Worm (Caenorhabditis elegans) whole organism, L1 larva: ENCODE measurements around the gene prx-12.

Experiments used
- C16A3.4 ChIP-seq: fragments of 150-350 bp; optimal IDR thresholded peaks from 2 replicates; lab custom pipeline; 2014; ENCODE audit warnings: missing biosample characterization, missing genetic modification characterization
- F16B12.6 ChIP-seq: fragments of 150-350 bp; optimal IDR thresholded peaks from 2 replicates; lab custom pipeline; 2014; ENCODE audit warnings: missing biosample characterization, missing genetic modification characterization
- aha-1 ChIP-seq: fragments of 150-350 bp; optimal IDR thresholded peaks from 2 replicates; lab custom pipeline; 2014; ENCODE audit warnings: missing biosample characterization, missing genetic modification characterization
- alr-1 ChIP-seq: fragments of 200-800 bp; sonication (Bioruptor generic); optimal IDR thresholded peaks from 2 replicates; lab custom pipeline; 2018; ENCODE audit warnings: borderline replicate concordance, mild to moderate bottlenecking, missing genetic modification characterization, missing compliant biosample characterization
- ceh-63 ChIP-seq: fragments of 200-800 bp; sonication (Bioruptor generic); optimal IDR thresholded peaks from 2 replicates; lab custom pipeline; 2018; ENCODE audit warnings: mild to moderate bottlenecking, missing genetic modification characterization, missing compliant biosample characterization
- ceh-82 ChIP-seq, 3 experiments: fragments of 150-350 bp in 1 of 3; sonication (generic microtip) in 2 of 3; optimal IDR thresholded peaks; 2 replicates each; lab custom pipeline; 2014 to 2017; ENCODE audit warnings: missing biosample characterization in 3 of 3, missing genetic modification characterization in 3 of 3
- dsc-1 ChIP-seq: sonication (generic microtip); optimal IDR thresholded peaks from 2 replicates; lab custom pipeline; 2016; ENCODE audit warnings: mild to moderate bottlenecking, missing genetic modification characterization, missing compliant biosample characterization
- efl-1 ChIP-seq, 4 experiments: fragments of 150-350 bp; optimal IDR thresholded peaks in 3 of 4; peaks in 1 of 4; 1 replicate in 1 of 4; 2 replicates in 3 of 4; lab custom pipeline; 2014; ENCODE audit warnings: missing biosample characterization in 2 of 4, missing genetic modification characterization in 2 of 4, missing genetic modification reagents in 2 of 4
- egl-13 ChIP-seq: sonication (generic microtip); optimal IDR thresholded peaks from 2 replicates; lab custom pipeline; 2016; ENCODE audit warnings: missing genotype, missing genetic modification reagents, missing genetic modification characterization, missing compliant biosample characterization
- elt-2 ChIP-seq: sonication (generic microtip); optimal IDR thresholded peaks from 2 replicates; lab custom pipeline; 2016; ENCODE audit warnings: missing genetic modification characterization, mild to moderate bottlenecking, inconsistent platforms, missing compliant biosample characterization, missing genetic modification reagents
- elt-3 ChIP-seq, 6 experiments: fragments of 150-350 bp in 1 of 6; sonication (generic microtip); optimal IDR thresholded peaks; 2 replicates each; lab custom pipeline; 2017 to 2018; ENCODE audit warnings: missing biosample characterization in 6 of 6, missing genetic modification characterization in 6 of 6, inconsistent platforms in 1 of 6
- ets-5 ChIP-seq: fragments of 200-800 bp; sonication (Bioruptor generic); IDR thresholded peaks from 2 replicates; pipeline ENCODE4 v1.3.6; 2022; ENCODE audit warnings: missing genetic modification characterization, missing compliant biosample characterization
- fkh-4 ChIP-seq: sonication (generic microtip); optimal IDR thresholded peaks from 2 replicates; lab custom pipeline; 2016; ENCODE audit warnings: missing compliant biosample characterization, missing genetic modification characterization, borderline replicate concordance
- fkh-8 ChIP-seq: sonication (generic microtip); optimal IDR thresholded peaks from 2 replicates; lab custom pipeline; 2016; ENCODE audit warnings: mild to moderate bottlenecking, missing genetic modification characterization, missing compliant biosample characterization
- grh-1 ChIP-seq: fragments of 200-800 bp; sonication (Bioruptor generic); IDR thresholded peaks from 2 replicates; pipeline ENCODE4 v1.3.6; 2022; ENCODE audit warnings: missing genetic modification reagents, missing genetic modification characterization, missing compliant biosample characterization
- hpl-2 ChIP-seq: fragments of 150-350 bp; optimal IDR thresholded peaks from 2 replicates; lab custom pipeline; 2014; ENCODE audit warnings: missing biosample characterization, missing genetic modification reagents, missing genetic modification characterization
- irx-1 ChIP-seq: sonication (generic microtip); optimal IDR thresholded peaks from 2 replicates; lab custom pipeline; 2016; ENCODE audit warnings: missing genetic modification characterization, missing compliant biosample characterization
- lin-15B ChIP-seq: fragments of 150-350 bp; sonication (generic microtip); optimal IDR thresholded peaks from 3 replicates; lab custom pipeline; 2014; ENCODE audit warnings: missing biosample characterization, missing genetic modification characterization
- lin-35 ChIP-seq, 2 experiments: fragments of 150-350 bp; optimal IDR thresholded peaks; 2 replicates each; lab custom pipeline; 2014; ENCODE audit warnings: missing biosample characterization in 2 of 2, missing genetic modification characterization in 2 of 2, missing genetic modification reagents in 2 of 2
- lin-39 ChIP-seq: fragments of 150-350 bp; optimal IDR thresholded peaks from 2 replicates; lab custom pipeline; 2014; ENCODE audit warnings: missing biosample characterization, missing genetic modification reagents, missing genetic modification characterization
- lir-3 ChIP-seq: sonication (generic microtip); optimal IDR thresholded peaks from 2 replicates; lab custom pipeline; 2016; ENCODE audit warnings: mild to moderate bottlenecking, missing genetic modification characterization, moderate library complexity, missing compliant biosample characterization; ENCODE audit not compliant: poor library complexity
- lsy-2 ChIP-seq, 2 experiments: fragments of 150-350 bp; optimal IDR thresholded peaks; 2 replicates each; lab custom pipeline; 2014; ENCODE audit warnings: missing biosample characterization in 2 of 2, missing genetic modification characterization in 2 of 2
- mdl-1 ChIP-seq, 2 experiments: fragments of 150-350 bp; optimal IDR thresholded peaks; 2 replicates each; lab custom pipeline; 2014 to 2017; ENCODE audit warnings: missing biosample characterization in 2 of 2, missing genetic modification characterization in 2 of 2, inconsistent platforms in 1 of 2
- mef-2 ChIP-seq: fragments of 150-350 bp; optimal IDR thresholded peaks from 2 replicates; lab custom pipeline; 2014; ENCODE audit warnings: missing biosample characterization, missing genetic modification characterization
- mep-1 ChIP-seq: fragments of 150-350 bp; optimal IDR thresholded peaks from 2 replicates; lab custom pipeline; 2014; ENCODE audit warnings: missing biosample characterization, missing genetic modification characterization
- nhr-19 ChIP-seq: fragments of 200-800 bp; sonication (Bioruptor generic); conservative IDR thresholded peaks from 2 replicates; pipeline ENCODE4 v1.3.6; 2022; ENCODE audit warnings: missing genetic modification characterization, missing compliant biosample characterization
- nhr-20 ChIP-seq: sonication (generic microtip); optimal IDR thresholded peaks from 2 replicates; lab custom pipeline; 2016; ENCODE audit warnings: mild to moderate bottlenecking, missing genetic modification characterization, missing compliant biosample characterization
- nhr-237 ChIP-seq: fragments of 150-350 bp; optimal IDR thresholded peaks from 2 replicates; lab custom pipeline; 2014; ENCODE audit warnings: missing biosample characterization, missing genetic modification characterization
- nhr-28 ChIP-seq: fragments of 150-350 bp; optimal IDR thresholded peaks from 2 replicates; lab custom pipeline; 2014; ENCODE audit warnings: missing biosample characterization, missing genetic modification characterization
- nhr-47 ChIP-seq: sonication (generic microtip); optimal IDR thresholded peaks from 2 replicates; lab custom pipeline; 2016; ENCODE audit warnings: mild to moderate bottlenecking, missing genetic modification characterization, moderate library complexity, missing compliant biosample characterization
- nhr-71 ChIP-seq: sonication (generic microtip); optimal IDR thresholded peaks from 2 replicates; lab custom pipeline; 2016; ENCODE audit warnings: mild to moderate bottlenecking, missing genetic modification characterization, moderate library complexity, missing compliant biosample characterization
- nhr-77 ChIP-seq: fragments of 150-350 bp; optimal IDR thresholded peaks from 2 replicates; lab custom pipeline; 2014; ENCODE audit warnings: missing biosample characterization, missing genetic modification characterization
- nhr-85 ChIP-seq: sonication (generic microtip); peaks from one replicate; lab custom pipeline; 2016; ENCODE audit warnings: missing genetic modification characterization, inconsistent platforms, missing compliant biosample characterization
- nhr-90 ChIP-seq: sonication (generic microtip); optimal IDR thresholded peaks from 2 replicates; lab custom pipeline; 2016; ENCODE audit warnings: mild to moderate bottlenecking, missing genetic modification characterization, missing compliant biosample characterization; ENCODE audit not compliant: poor library complexity
- pag-3 ChIP-seq: sonication (generic microtip); optimal IDR thresholded peaks from 2 replicates; lab custom pipeline; 2017; ENCODE audit warnings: missing genetic modification characterization, mild to moderate bottlenecking, missing compliant biosample characterization, antibody characterized with exemption, borderline replicate concordance; ENCODE audit not compliant: insufficient read depth
- pax-3 ChIP-seq: fragments of 200-800 bp; sonication (Bioruptor generic); optimal IDR thresholded peaks from 2 replicates; lab custom pipeline; 2018; ENCODE audit warnings: mild to moderate bottlenecking, missing genetic modification characterization, moderate library complexity, missing compliant biosample characterization
- rnt-1 ChIP-seq: sonication (generic microtip); optimal IDR thresholded peaks from 2 replicates; lab custom pipeline; 2016; ENCODE audit warnings: mild to moderate bottlenecking, missing genetic modification characterization, moderate library complexity, missing compliant biosample characterization
- skn-1 ChIP-seq: fragments of 150-350 bp; optimal IDR thresholded peaks from 2 replicates; lab custom pipeline; 2014; ENCODE audit warnings: missing biosample characterization, missing genetic modification characterization
- snu-23 ChIP-seq: sonication (generic microtip); optimal IDR thresholded peaks from 2 replicates; lab custom pipeline; 2016; ENCODE audit warnings: missing genetic modification characterization, missing compliant biosample characterization
- sup-37 ChIP-seq: fragments of 200-800 bp; sonication (Bioruptor generic); optimal IDR thresholded peaks from 2 replicates; lab custom pipeline; 2018; ENCODE audit warnings: mild to moderate bottlenecking, missing genetic modification characterization, missing compliant biosample characterization
- swsn-7 ChIP-seq: sonication (generic microtip); optimal IDR thresholded peaks from 2 replicates; lab custom pipeline; 2016; ENCODE audit warnings: missing genetic modification characterization, missing compliant biosample characterization
- tbx-2 ChIP-seq: sonication (generic microtip); optimal IDR thresholded peaks from 2 replicates; lab custom pipeline; 2016; ENCODE audit warnings: missing genetic modification characterization, missing compliant biosample characterization
- tlp-1 ChIP-seq: fragments of 150-350 bp; optimal IDR thresholded peaks from 2 replicates; lab custom pipeline; 2014; ENCODE audit warnings: missing biosample characterization, missing genetic modification characterization
- unc-98 ChIP-seq: fragments of 200-800 bp; sonication (Bioruptor generic); IDR thresholded peaks from 2 replicates; pipeline ENCODE4 v1.3.6; 2022; ENCODE audit warnings: missing genetic modification characterization, missing compliant biosample characterization
- xbp-1 ChIP-seq: sonication (generic microtip); optimal IDR thresholded peaks from 2 replicates; lab custom pipeline; 2016; ENCODE audit warnings: missing genetic modification characterization, missing compliant biosample characterization
- ztf-4 ChIP-seq: fragments of 150-350 bp; optimal IDR thresholded peaks from 2 replicates; lab custom pipeline; 2014; ENCODE audit warnings: missing biosample characterization, missing genetic modification characterization

Gene prx-12

ce11 chrX:11409457-11409856 lies 16.4 kb downstream of the prx-12 start (continued):
- no peak for TF ChIP-seq lin-15B (tag; lab: Kevin White, UChicago)
- TF ChIP-seq hpl-2 (GFP tag; lab: Kevin White, UChicago): no peak
- no peak for TF ChIP-seq nhr-90 (tag; lab: Kevin White, UChicago)
- TF ChIP-seq C16A3.4 (tag; lab: Kevin White, UChicago): no peak
- no peak for TF ChIP-seq lin-39 (tag; lab: Kevin White, UChicago)
- TF ChIP-seq ceh-63 (GFP tag; lab: Kevin White, UChicago): no peak
- TF ChIP-seq lsy-2 (tag; optimal IDR thresholded peaks at IDR 0.05; lab: Kevin White, UChicago): peak in 1 of 2 experiments; percentile 44

ce11 chrX:11411675-11412074 lies 18.6 kb downstream of the prx-12 start:
- no peak for TF ChIP-seq ets-5 (GFP tag; lab: Robert Waterston, UW)
- TF ChIP-seq F16B12.6 (tag; lab: Kevin White, UChicago): no peak
- TF ChIP-seq unc-98 (GFP tag; lab: Robert Waterston, UW): no peak

DNA sequence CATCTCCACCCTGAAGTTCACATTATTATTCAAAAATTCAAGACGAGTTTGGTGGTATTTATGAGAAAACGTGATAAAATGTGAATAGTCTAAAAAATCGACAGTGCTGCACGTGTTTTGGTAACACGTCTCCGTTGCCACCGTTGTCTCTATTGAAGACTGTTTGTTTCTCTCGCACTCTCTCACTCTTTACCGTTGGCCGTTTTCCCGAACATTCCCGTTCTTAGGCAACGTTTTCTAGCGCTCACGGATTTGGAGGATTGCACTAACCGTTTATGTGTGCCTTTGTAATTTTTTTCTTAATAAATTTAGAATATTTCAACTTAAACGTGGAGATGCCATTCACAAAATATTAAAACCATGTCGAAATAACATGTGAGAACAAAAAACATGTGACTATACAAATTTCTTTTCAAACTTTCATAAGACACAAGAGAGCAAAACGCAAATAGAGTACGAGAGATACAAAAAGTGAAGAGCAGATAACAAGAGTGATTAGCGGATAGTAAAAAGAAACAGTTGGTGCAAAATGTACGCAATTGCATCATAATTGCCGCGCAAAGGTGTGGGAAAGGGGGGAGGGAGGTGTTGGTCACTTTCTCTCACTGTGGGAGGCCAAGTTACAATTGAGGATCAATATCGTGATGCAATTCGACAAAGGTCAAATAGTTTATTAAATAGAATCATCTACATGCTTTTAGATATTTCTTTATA lies 21.9 kb downstream of the prx-12 start, which contains the start of gene pek-1:
Gene pek-1, minus strand, starts transcription at position 51 of the 714 bp plus-strand sequence.
- TF ChIP-seq nhr-28 (no peak), pax-3 (tag; lab: Kevin White, UChicago) (no peak), lsy-2 (tag; optimal IDR thresholded peaks at IDR 0.05; lab: Kevin White, UChicago) (peak; percentile 47 to 59), lir-3 (tag; lab: Kevin White, UChicago) (peak; percentile 48), skn-1 (tag; lab: Kevin White, UChicago) (peak; percentile 22), snu-23 (peak; percentile 70), grh-1 (GFP tag; lab: Robert Waterston, UW) (0 out of 2 replicates have a peak, but pooled peaks have one; percentile 12), nhr-47 (tag; lab: Kevin White, UChicago) (peak; percentile 56), nhr-19 (GFP tag; lab: Robert Waterston, UW) (peak; percentile 60), mep-1 (tag; lab: Kevin White, UChicago) (peak; percentile 70), rnt-1 (tag; lab: Kevin White, UChicago) (peak; percentile 75), fkh-4 (tag; lab: Kevin White, UChicago) (no peak), nhr-20 (tag; lab: Kevin White, UChicago) (peak; percentile 78), pag-3 (tag; lab: Kevin White, UChicago) (no peak), elt-3 (tag; optimal IDR thresholded peaks at IDR 0.05; lab: Kevin White, UChicago) (peak in 1 of 6 experiments; percentile 9), mef-2 (no peak), unc-98 (GFP tag; lab: Robert Waterston, UW) (no peak), egl-13 (tag; lab: Kevin White, UChicago) (peak; percentile 15), aha-1 (tag; lab: Kevin White, UChicago) (no peak), efl-1 (optimal IDR thresholded peaks at IDR 0.05; lab: Kevin White, UChicago) (peak; percentile 5 to 12), efl-1 (GFP tag; optimal IDR thresholded peaks at IDR 0.05 in 1 of 2; lab: Kevin White, UChicago) (peak; percentile 4 to 95), elt-2 (tag; lab: Kevin White, UChicago) (peak; percentile 52), nhr-71 (tag; lab: Kevin White, UChicago) (peak; percentile 88), nhr-77 (tag; lab: Kevin White, UChicago) (peak; percentile 36), F16B12.6 (tag; lab: Kevin White, UChicago) (peak; percentile 77), alr-1 (tag; lab: Kevin White, UChicago) (no peak), ceh-82 (tag; optimal IDR thresholded peaks at IDR 0.05; lab: Kevin White, UChicago) (peak in 2 of 3 experiments; percentile 6 to 46), lin-35 (GFP tag; optimal IDR thresholded peaks at IDR 0.05; lab: Kevin White, UChicago) (peak; percentile 31 to 43), xbp-1 (peak; percentile 92), tlp-1 (tag; lab: Kevin White, UChicago) (no peak), mdl-1 (tag; optimal IDR thresholded peaks at IDR 0.05; lab: Kevin White, UChicago) (peak in 1 of 2 experiments; percentile 91), dsc-1 (tag; lab: Kevin White, UChicago) (peak; percentile 24), nhr-237 (tag; lab: Kevin White, UChicago) (no peak), lin-39 (tag; lab: Kevin White, UChicago) (peak; percentile 73), swsn-7 (tag; lab: Kevin White, UChicago) (peak; percentile 56), sup-37 (GFP tag; lab: Kevin White, UChicago) (peak; percentile 19), ztf-4 (tag; lab: Kevin White, UChicago) (peak; percentile 17), fkh-8 (tag; lab: Kevin White, UChicago) (no peak), irx-1 (peak; percentile 52), tbx-2 (tag; lab: Kevin White, UChicago) (peak; percentile 55), nhr-85 (tag; lab: Kevin White, UChicago) (peak; percentile 86)
